Worm (Caenorhabditis elegans): ENCODE data around the gene C01G10.17.

ce11 chrV:15069435-15069985 is 21.0 kb upstream of the C01G10.17 start:
- TF ChIP-seq him-1 (tag; optimal IDR thresholded peaks at IDR 0.05) (no peak), dao-5 (tag; optimal IDR thresholded peaks at IDR 0.05) (no peak)

Measured in whole organism, L4/young adult.